Fruit fly (Drosophila melanogaster) whole organism, embryonic: ENCODE data around the gene Datp.

ENCODE experiments used
- Bteb2 ChIP-seq: fragments of 200-800 bp; sonication (Bioruptor generic); optimal IDR thresholded peaks from 2 replicates; lab custom pipeline; 2016; ENCODE audit warnings: missing biosample characterization, missing genetic modification characterization
- CG12942 ChIP-seq: fragments of 200-800 bp; sonication (Bioruptor generic); optimal IDR thresholded peaks from 3 replicates; lab custom pipeline; 2016; ENCODE audit warnings: missing biosample characterization, missing genetic modification characterization
- CG14050 ChIP-seq: fragments of 200-800 bp; sonication (Bioruptor generic); IDR thresholded peaks from 3 replicates; pipeline ENCODE4 v1.3.6; 2022; ENCODE audit warnings: missing biosample characterization, missing genetic modification characterization
- CG15073 ChIP-seq: fragments of 200-800 bp; sonication (Bioruptor generic); optimal IDR thresholded peaks from 2 replicates; lab custom pipeline; 2016; ENCODE audit warnings: missing biosample characterization, missing genetic modification characterization
- CG15269 ChIP-seq: fragments of 200-800 bp; sonication (Bioruptor generic); optimal IDR thresholded peaks from 2 replicates; lab custom pipeline; 2018; ENCODE audit warnings: missing biosample characterization, mild to moderate bottlenecking, missing genetic modification characterization, moderate library complexity
- CG15479 ChIP-seq: fragments of 200-800 bp; sonication (Bioruptor generic); optimal IDR thresholded peaks from 3 replicates; lab custom pipeline; 2019; ENCODE audit warnings: missing biosample characterization, mild to moderate bottlenecking, missing genetic modification characterization, moderate library complexity
- CG18262 ChIP-seq: fragments of 200-800 bp; optimal IDR thresholded peaks from 3 replicates; lab custom pipeline; 2019; ENCODE audit warnings: missing biosample characterization, mild to moderate bottlenecking, missing genetic modification characterization, moderate library complexity
- CG9609 ChIP-seq: fragments of 200-800 bp; sonication (Bioruptor generic); optimal IDR thresholded peaks from 3 replicates; lab custom pipeline; 2016; ENCODE audit warnings: missing biosample characterization, missing genetic modification characterization
- Lpt ChIP-seq: fragments of >200 bp; optimal IDR thresholded peaks from 2 replicates; lab custom pipeline; 2018; ENCODE audit warnings: missing biosample characterization, missing genetic modification characterization
- bcd ChIP-seq: fragments of 200-800 bp; sonication (Bioruptor generic); optimal IDR thresholded peaks from 2 replicates; lab custom pipeline; 2017; ENCODE audit warnings: missing biosample characterization, mild to moderate bottlenecking, missing genetic modification characterization
- ken ChIP-seq: fragments of 200-800 bp; sonication (Bioruptor generic); IDR thresholded peaks from 3 replicates; pipeline ENCODE4 v1.3.6; 2022; ENCODE audit warnings: missing biosample characterization, missing genetic modification characterization
- lmd ChIP-seq: fragments of 200-800 bp; sonication (Bioruptor generic); IDR thresholded peaks from 2 replicates; pipeline ENCODE4 v1.3.6; 2022; ENCODE audit warnings: missing biosample characterization, missing genetic modification characterization
- run ChIP-seq: fragments of 200-800 bp; sonication (Bioruptor generic); optimal IDR thresholded peaks from 3 replicates; lab custom pipeline; 2018; ENCODE audit warnings: missing biosample characterization, mild to moderate bottlenecking, missing genetic modification characterization
- unc-4 ChIP-seq: fragments of 200-800 bp; sonication (Bioruptor generic); IDR thresholded peaks from 2 replicates; pipeline ENCODE4 v1.3.6; 2022; ENCODE audit warnings: missing biosample characterization, missing genetic modification characterization; ENCODE audit not compliant: partially characterized antibody

DNA sequence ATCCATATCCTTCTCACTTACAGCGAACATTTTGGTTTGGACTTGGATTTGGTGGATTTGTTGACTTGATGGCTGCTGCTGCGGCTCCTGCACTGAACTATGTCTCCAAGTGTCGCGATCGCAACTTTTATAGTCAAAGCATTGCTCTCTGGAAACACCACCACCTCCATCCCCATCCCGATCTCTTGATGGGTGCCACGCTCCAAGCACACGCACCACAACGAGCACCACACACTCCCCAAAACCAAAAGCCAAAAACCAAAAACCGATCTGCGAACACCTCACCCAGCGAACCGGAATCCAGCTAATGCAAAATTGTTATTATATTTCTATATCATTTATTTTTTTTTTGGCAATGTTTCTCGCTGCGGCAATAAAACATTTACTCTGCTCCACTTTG is 5.5 kb downstream of the Datp start, which contains the start of gene Cpr30F:
- TF ChIP-seq Lpt (GFP tag; lab: Kevin White, UChicago), result no peak
- TF ChIP-seq CG15479 (GFP tag; lab: Kevin White, UChicago), result no peak
- TF ChIP-seq CG9609 (GFP tag; lab: Kevin White, UChicago), result no peak
- no peak for TF ChIP-seq CG12942 (GFP tag; lab: Kevin White, UChicago)
- TF ChIP-seq CG15269 (tag; lab: Kevin White, UChicago), result no peak
- no peak for TF ChIP-seq lmd (GFP tag; lab: Robert Waterston, UW)
- TF ChIP-seq CG18262 (tag; lab: Kevin White, UChicago), result no peak
- no peak for TF ChIP-seq ken
- no peak for TF ChIP-seq CG14050 (GFP tag; lab: Robert Waterston, UW)
- TF ChIP-seq CG15073, result no peak
- TF ChIP-seq run (tag; lab: Kevin White, UChicago), result no peak
- no peak for TF ChIP-seq Bteb2 (GFP tag; lab: Kevin White, UChicago)
- TF ChIP-seq unc-4 (GFP tag; lab: Robert Waterston, UW), result no peak
- TF ChIP-seq bcd (GFP tag; lab: Kevin White, UChicago), result no peak
